Worm (Caenorhabditis elegans) whole organism, young adult: Measurements from ENCODE around the gene ilcr-2.

Experiments used
- B0035.1 ChIP-seq: sonication (generic microtip); optimal IDR thresholded peaks from 2 replicates; lab custom pipeline; 2016; ENCODE audit warnings: missing genetic modification characterization, mild to moderate bottlenecking, missing compliant biosample characterization, missing genotype, missing genetic modification reagents
- B0336.3 ChIP-seq: fragments of 200-800 bp; sonication (Bioruptor generic); IDR thresholded peaks from 2 replicates; pipeline ENCODE4 v1.3.6; 2022; ENCODE audit warnings: missing genetic modification characterization, missing compliant biosample characterization
- C06A6.2 ChIP-seq: fragments of 200-800 bp; sonication (Bioruptor generic); conservative IDR thresholded peaks from 2 replicates; pipeline ENCODE4 v1.3.6; 2022; ENCODE audit warnings: missing genetic modification characterization, missing compliant biosample characterization
- D2030.7 ChIP-seq: fragments of 200-800 bp; sonication (Bioruptor generic); IDR thresholded peaks from 2 replicates; pipeline ENCODE4 v1.3.6; 2022; ENCODE audit warnings: missing genetic modification reagents, missing genetic modification characterization, missing compliant biosample characterization
- F22D6.2 ChIP-seq: sonication (generic microtip); optimal IDR thresholded peaks from 2 replicates; lab custom pipeline; 2016; ENCODE audit warnings: mild to moderate bottlenecking, missing genetic modification characterization, missing compliant biosample characterization
- F33H1.4 ChIP-seq: fragments of 200-800 bp; sonication (Bioruptor generic); IDR thresholded peaks from 2 replicates; pipeline ENCODE4 v1.3.6; 2022; ENCODE audit warnings: missing genetic modification reagents, missing genetic modification characterization, missing compliant biosample characterization
- F37B4.10 ChIP-seq: fragments of 200-800 bp; sonication (Bioruptor generic); IDR thresholded peaks from 2 replicates; pipeline ENCODE4 v1.3.6; 2022; ENCODE audit warnings: missing genetic modification characterization, missing compliant biosample characterization
- F57A8.1 ChIP-seq: fragments of 200-800 bp; sonication (Bioruptor generic); optimal IDR thresholded peaks from 2 replicates; lab custom pipeline; 2018; ENCODE audit warnings: mild to moderate bottlenecking, missing genetic modification characterization, moderate library complexity, missing compliant biosample characterization
- Y79H2A.3 ChIP-seq: fragments of 200-800 bp; sonication (Bioruptor generic); conservative IDR thresholded peaks from 2 replicates; pipeline ENCODE4 v1.3.6; 2022; ENCODE audit warnings: missing genetic modification reagents, missing genetic modification characterization, missing compliant biosample characterization
- aptf-3 ChIP-seq: fragments of 200-800 bp; sonication (Bioruptor generic); IDR thresholded peaks from 2 replicates; pipeline ENCODE4 v1.3.6; 2022; ENCODE audit warnings: missing genetic modification characterization, missing compliant biosample characterization
- ccch-3 ChIP-seq: fragments of 200-800 bp; sonication (Bioruptor generic); optimal IDR thresholded peaks from 2 replicates; lab custom pipeline; 2018; ENCODE audit warnings: mild to moderate bottlenecking, missing genetic modification characterization, missing compliant biosample characterization
- cebp-1 ChIP-seq, 2 experiments: fragments of 200-800 bp in 1 of 2; sonication (Bioruptor generic) in 1 of 2; sonication (generic microtip) in 1 of 2; IDR thresholded peaks in 1 of 2; optimal IDR thresholded peaks in 1 of 2; 2 replicates each; pipeline versions ENCODE4 v1.3.6 to Lab custom; 2017 to 2022; ENCODE audit warnings: missing compliant biosample characterization in 2 of 2, missing genetic modification characterization in 2 of 2, mild to moderate bottlenecking in 1 of 2, missing genetic modification reagents in 1 of 2, moderate library complexity in 1 of 2
- ceh-100 ChIP-seq: fragments of 200-800 bp; sonication (Bioruptor generic); IDR thresholded peaks from 2 replicates; pipeline ENCODE4 v1.3.6; 2022; ENCODE audit warnings: missing genetic modification reagents, missing genetic modification characterization, missing compliant biosample characterization
- ceh-27 ChIP-seq: fragments of 200-800 bp; sonication (Bioruptor generic); optimal IDR thresholded peaks from 2 replicates; lab custom pipeline; 2018; ENCODE audit warnings: mild to moderate bottlenecking, missing genetic modification characterization, moderate library complexity, missing compliant biosample characterization
- ceh-91 ChIP-seq: fragments of 200-800 bp; sonication (Bioruptor generic); IDR thresholded peaks from 2 replicates; pipeline ENCODE4 v1.3.6; 2022; ENCODE audit warnings: missing genetic modification reagents, missing genetic modification characterization, missing compliant biosample characterization
- efl-1 ChIP-seq: fragments of 150-350 bp; optimal IDR thresholded peaks from 2 replicates; lab custom pipeline; 2014; ENCODE audit warnings: missing biosample characterization, missing genetic modification reagents, missing genetic modification characterization
- ets-4 ChIP-seq: fragments of 200-800 bp; sonication (Bioruptor generic); optimal IDR thresholded peaks from 2 replicates; lab custom pipeline; 2018; ENCODE audit warnings: mild to moderate bottlenecking, missing genetic modification characterization, missing compliant biosample characterization
- hmg-1.2 ChIP-seq: fragments of 200-800 bp; sonication (Bioruptor generic); IDR thresholded peaks from 2 replicates; pipeline ENCODE4 v1.3.6; 2022; ENCODE audit warnings: missing genetic modification reagents, missing genetic modification characterization, missing compliant biosample characterization
- lin-26 ChIP-seq: fragments of 200-800 bp; sonication (Bioruptor generic); IDR thresholded peaks from 2 replicates; pipeline ENCODE4 v1.3.6; 2022; ENCODE audit warnings: missing genetic modification reagents, missing genetic modification characterization, missing compliant biosample characterization
- lin-35 ChIP-seq, 3 experiments: fragments of 150-350 bp in 2 of 3; sonication (generic microtip) in 1 of 3; optimal IDR thresholded peaks; 2 replicates each; lab custom pipeline; 2014 to 2018; ENCODE audit warnings: missing biosample characterization in 3 of 3, missing genetic modification characterization in 3 of 3, missing genetic modification reagents in 3 of 3
- lin-54 ChIP-seq: fragments of 200-800 bp; sonication (Bioruptor generic); optimal IDR thresholded peaks from 2 replicates; lab custom pipeline; 2018; ENCODE audit warnings: mild to moderate bottlenecking, missing genetic modification characterization, missing compliant biosample characterization
- lsl-1 ChIP-seq: fragments of 200-800 bp; sonication (Bioruptor generic); optimal IDR thresholded peaks from 2 replicates; lab custom pipeline; 2018; ENCODE audit warnings: mild to moderate bottlenecking, missing genetic modification characterization, moderate library complexity, missing compliant biosample characterization
- madf-6 ChIP-seq: fragments of 200-800 bp; sonication (Bioruptor generic); IDR thresholded peaks from 2 replicates; pipeline ENCODE4 v1.3.6; 2022; ENCODE audit warnings: missing genetic modification reagents, missing genetic modification characterization, missing compliant biosample characterization
- madf-8 ChIP-seq: fragments of 200-800 bp; sonication (Bioruptor generic); conservative IDR thresholded peaks from 2 replicates; pipeline ENCODE4 v1.3.6; 2022; ENCODE audit warnings: missing genetic modification reagents, missing genetic modification characterization, missing compliant biosample characterization
- mel-28 ChIP-seq: sonication (generic microtip); optimal IDR thresholded peaks from 2 replicates; lab custom pipeline; 2016; ENCODE audit warnings: borderline replicate concordance, mild to moderate bottlenecking, missing genetic modification characterization, missing compliant biosample characterization
- nfya-1 ChIP-seq: sonication (generic microtip); optimal IDR thresholded peaks from 2 replicates; lab custom pipeline; 2017; ENCODE audit warnings: antibody characterized with exemption, missing compliant biosample characterization, missing genetic modification characterization, borderline replicate concordance; ENCODE audit not compliant: insufficient read depth
- nfya-2 ChIP-seq: fragments of 200-800 bp; sonication (Bioruptor generic); IDR thresholded peaks from 2 replicates; pipeline ENCODE4 v1.3.6; 2022; ENCODE audit warnings: missing genetic modification reagents, missing genetic modification characterization, missing compliant biosample characterization
- nhr-80 ChIP-seq: sonication (generic microtip); optimal IDR thresholded peaks from 2 replicates; lab custom pipeline; 2016; ENCODE audit warnings: missing genetic modification characterization, missing compliant biosample characterization
- pbrm-1 ChIP-seq: fragments of 200-800 bp; sonication (Bioruptor generic); IDR thresholded peaks from 2 replicates; pipeline ENCODE4 v1.3.6; 2022; ENCODE audit warnings: missing genetic modification reagents, missing genetic modification characterization, missing compliant biosample characterization
- rcor-1 ChIP-seq: fragments of 200-800 bp; sonication (Bioruptor generic); IDR thresholded peaks from 2 replicates; pipeline ENCODE4 v1.3.6; 2022; ENCODE audit warnings: missing genetic modification reagents, missing genetic modification characterization, missing compliant biosample characterization
- rpc-1 ChIP-seq, 2 experiments: fragments of 150-350 bp in 1 of 2; sonication (generic microtip) in 1 of 2; optimal IDR thresholded peaks; 2 replicates each; lab custom pipeline; 2014 to 2018; ENCODE audit warnings: missing biosample characterization in 1 of 2, missing genetic modification characterization in 1 of 2, missing genetic modification reagents in 1 of 2, missing genotype in 1 of 2
- sdz-38 ChIP-seq: sonication (generic microtip); optimal IDR thresholded peaks from 2 replicates; lab custom pipeline; 2016; ENCODE audit warnings: missing genotype, missing genetic modification characterization, missing compliant biosample characterization
- snpc-1.3 ChIP-seq: sonication (generic microtip); optimal IDR thresholded peaks from 2 replicates; lab custom pipeline; 2017; ENCODE audit warnings: missing genetic modification characterization, mild to moderate bottlenecking, missing compliant biosample characterization, antibody characterized with exemption, moderate library complexity, missing genotype, missing genetic modification reagents; ENCODE audit not compliant: insufficient read depth
- tlf-1 ChIP-seq: fragments of 200-800 bp; sonication (Bioruptor generic); optimal IDR thresholded peaks from 2 replicates; lab custom pipeline; 2018; ENCODE audit warnings: mild to moderate bottlenecking, missing genetic modification characterization, missing compliant biosample characterization
- xnd-1 ChIP-seq: sonication (generic microtip); optimal IDR thresholded peaks from 2 replicates; lab custom pipeline; 2016; ENCODE audit warnings: missing genotype, missing genetic modification reagents, missing genetic modification characterization, missing compliant biosample characterization
- zfh-2 ChIP-seq: fragments of 200-800 bp; sonication (Bioruptor generic); conservative IDR thresholded peaks from 2 replicates; pipeline ENCODE4 v1.3.6; 2022; ENCODE audit warnings: missing genetic modification reagents, missing genetic modification characterization, missing compliant biosample characterization
- ztf-18 ChIP-seq: sonication (generic microtip); optimal IDR thresholded peaks from 2 replicates; lab custom pipeline; 2016; ENCODE audit warnings: missing genotype, mild to moderate bottlenecking, missing genetic modification characterization, missing compliant biosample characterization
- ztf-22 ChIP-seq: fragments of 200-800 bp; sonication (Bioruptor generic); optimal IDR thresholded peaks from 2 replicates; lab custom pipeline; 2018; ENCODE audit warnings: mild to moderate bottlenecking, missing genetic modification characterization, moderate library complexity, missing compliant biosample characterization
- ztf-26 ChIP-seq: sonication (generic microtip); optimal IDR thresholded peaks from 2 replicates; lab custom pipeline; 2017; ENCODE audit warnings: missing genetic modification characterization, missing compliant biosample characterization

Gene ilcr-2

ce11 chrII:5459534-5459933, 15.5 kb upstream of the ilcr-2 start:
- TF ChIP-seq hmg-1.2, result peak; percentile 87
- no peak for TF ChIP-seq sdz-38 (tag; lab: Kevin White, UChicago)

ce11 chrII:5460911-5461310, 14.1 kb upstream of the ilcr-2 start:
- TF ChIP-seq ccch-3 (GFP tag; lab: Kevin White, UChicago), result no peak

ce11 chrII:5463692-5464300, 11.2 kb upstream of the ilcr-2 start:
- no peak for TF ChIP-seq rcor-1 (GFP tag; lab: Robert Waterston, UW)
- no peak for TF ChIP-seq Y79H2A.3 (GFP tag; lab: Robert Waterston, UW)
- no peak for TF ChIP-seq nhr-80 (tag; lab: Kevin White, UChicago)
- TF ChIP-seq C06A6.2 (GFP tag; lab: Robert Waterston, UW), result no peak
- TF ChIP-seq cebp-1 (GFP tag; IDR thresholded peaks at IDR 0.05; lab: Robert Waterston, UW), result no peak
- TF ChIP-seq cebp-1 (tag; optimal IDR thresholded peaks at IDR 0.05; lab: Kevin White, UChicago), result peak; percentile 70
- TF ChIP-seq F37B4.10 (GFP tag; lab: Robert Waterston, UW), result no peak
- TF ChIP-seq ceh-27, result no peak
- no peak for TF ChIP-seq B0336.3 (GFP tag; lab: Robert Waterston, UW)

ce11 chrII:5465729-5466408, 9.2 kb upstream of the ilcr-2 start, which contains the start of gene clr-1:
Gene clr-1, plus strand, starts transcription at chrII:5466358.
- TF ChIP-seq mel-28 (tag; lab: Kevin White, UChicago) (no peak), ztf-18 (tag; lab: Kevin White, UChicago) (no peak), ztf-22 (GFP tag; lab: Kevin White, UChicago) (no peak), C06A6.2 (GFP tag; lab: Robert Waterston, UW) (no peak), xnd-1 (tag; lab: Kevin White, UChicago) (peak; percentile 89), lin-26 (GFP tag; lab: Robert Waterston, UW) (no peak), F22D6.2 (tag; lab: Kevin White, UChicago) (no peak), B0035.1 (tag; lab: Kevin White, UChicago) (no peak), F57A8.1 (GFP tag; lab: Kevin White, UChicago) (no peak), tlf-1 (no peak), hmg-1.2 (peak; percentile 49; the same call in 1 of the 2 replicates), nfya-2 (GFP tag; lab: Robert Waterston, UW) (no peak), pbrm-1 (GFP tag; lab: Robert Waterston, UW) (no peak), lin-54 (GFP tag; lab: Kevin White, UChicago) (peak; percentile 9), ets-4 (GFP tag; lab: Kevin White, UChicago) (no peak), D2030.7 (GFP tag; lab: Robert Waterston, UW) (peak; percentile 28; the same call in 1 of the 2 replicates), lin-35 (GFP tag; optimal IDR thresholded peaks at IDR 0.05; lab: Kevin White, UChicago) (no peak), lsl-1 (peak; percentile 94), F33H1.4 (GFP tag; lab: Robert Waterston, UW) (peak; percentile 89), nfya-1 (tag; lab: Kevin White, UChicago) (no peak), rpc-1 (optimal IDR thresholded peaks at IDR 0.05; lab: Kevin White, UChicago) (no peak), rpc-1 (tag; optimal IDR thresholded peaks at IDR 0.05; lab: Kevin White, UChicago) (no peak), snpc-1.3 (tag; lab: Kevin White, UChicago) (peak; percentile 24), ceh-100 (GFP tag; lab: Robert Waterston, UW) (no peak), cebp-1 (GFP tag; IDR thresholded peaks at IDR 0.05; lab: Robert Waterston, UW) (no peak), cebp-1 (tag; optimal IDR thresholded peaks at IDR 0.05; lab: Kevin White, UChicago) (no peak), efl-1 (GFP tag; lab: Kevin White, UChicago) (peak; percentile 6), ccch-3 (GFP tag; lab: Kevin White, UChicago) (no peak), ztf-26 (tag; lab: Kevin White, UChicago) (no peak), aptf-3 (GFP tag; lab: Robert Waterston, UW) (no peak), zfh-2 (no peak), madf-6 (peak; percentile 94), Y79H2A.3 (GFP tag; lab: Robert Waterston, UW) (no peak), ceh-91 (GFP tag; lab: Robert Waterston, UW) (peak; percentile 79), madf-8 (GFP tag; lab: Robert Waterston, UW) (peak; percentile 92)
